Worm (Caenorhabditis elegans) whole organism, L4/young adult: ENCODE data around the gene F17C11.11.
A peak's percentile ranks its signal among the peaks of the same experiment; 100 is the strongest.

Experiments
- W03F9.2 ChIP-seq: fragments of 150-350 bp; optimal IDR thresholded peaks from 2 replicates; lab custom pipeline; 2014; ENCODE audit warnings: missing biosample characterization, missing genetic modification characterization
- dao-5 ChIP-seq: sonication (generic microtip); optimal IDR thresholded peaks from 2 replicates; lab custom pipeline; 2016; ENCODE audit warnings: missing genotype, missing genetic modification characterization, moderate library complexity, missing compliant biosample characterization
- him-1 ChIP-seq: sonication (generic microtip); optimal IDR thresholded peaks from 2 replicates; lab custom pipeline; 2016; ENCODE audit warnings: missing genotype, missing genetic modification reagents, missing genetic modification characterization, missing compliant biosample characterization

F17C11.11 gene

DNA sequence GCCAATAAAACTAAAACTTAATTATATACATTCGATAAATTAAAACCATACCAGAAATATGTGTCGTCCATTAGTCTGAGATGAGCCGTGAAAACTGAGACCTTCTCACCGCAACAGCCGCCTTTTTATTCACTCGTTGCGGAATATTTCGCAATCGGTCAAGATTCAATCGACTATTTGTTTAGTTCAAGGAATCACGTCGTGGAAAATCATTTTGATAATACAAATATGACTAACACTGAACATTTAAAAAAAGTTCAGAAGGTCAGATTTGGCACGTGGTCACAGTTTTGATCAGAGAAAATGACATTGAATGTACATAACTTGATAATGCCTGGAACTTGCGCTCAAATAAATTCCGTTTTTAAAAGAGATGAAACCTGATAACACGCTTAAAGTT is at the start of gene F17C11.11:
Gene F17C11.11 (minus strand): TSS at position 79 of the 400 bp plus-strand sequence.
- TF ChIP-seq him-1 (tag; lab: Kevin White, UChicago) = no peak
- TF ChIP-seq W03F9.2 = no peak
- no peak for TF ChIP-seq dao-5 (tag; lab: Kevin White, UChicago)

DNA sequence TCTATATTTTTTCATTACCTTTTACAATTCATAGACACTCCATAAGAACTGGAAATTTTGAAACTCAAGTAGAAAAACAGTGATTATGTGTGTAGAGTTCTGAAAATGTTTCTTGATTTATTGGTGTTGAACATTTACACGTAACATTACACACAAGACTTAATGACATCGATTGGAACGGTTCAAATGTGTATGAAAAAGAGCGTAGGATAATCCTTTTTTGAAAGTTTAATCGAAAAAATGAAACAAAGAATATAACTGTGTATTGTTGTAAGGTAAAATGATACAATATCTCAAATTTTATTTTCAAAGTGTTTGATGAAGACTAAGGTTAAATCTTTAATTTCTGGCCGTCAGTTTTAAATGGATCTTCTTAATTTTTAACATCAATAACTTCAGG is 42.5 kb upstream of the F17C11.11 start, which contains the start of gene fig-1:
Gene fig-1 (minus strand): TSS at position 101 of the 400 bp plus-strand sequence.
- TF ChIP-seq him-1 (tag; lab: Kevin White, UChicago) (no peak), W03F9.2 (no peak), dao-5 (tag; lab: Kevin White, UChicago) (no peak)

DNA sequence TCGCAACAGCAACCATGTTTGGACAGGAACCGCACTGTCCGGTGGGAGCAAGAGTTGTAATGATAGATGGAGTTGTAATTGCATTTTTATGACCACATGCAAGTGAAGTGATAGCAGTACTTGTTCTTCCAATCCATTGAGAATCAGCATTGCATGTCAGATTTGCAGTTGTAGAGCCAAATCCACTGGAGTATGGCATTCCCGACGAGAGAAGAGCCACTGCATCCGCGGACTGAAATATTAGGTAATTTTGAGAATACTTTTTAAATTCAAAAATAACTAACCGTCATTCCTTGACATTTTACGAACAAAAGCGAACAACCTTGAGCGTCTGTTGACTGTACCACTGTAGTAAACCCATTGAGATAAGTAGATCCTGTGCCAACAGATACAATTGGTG is 36.5 kb upstream of the F17C11.11 start:
- no peak for TF ChIP-seq dao-5 (tag; lab: Kevin White, UChicago)
- no peak for TF ChIP-seq W03F9.2
- no peak for TF ChIP-seq him-1 (tag; lab: Kevin White, UChicago)

DNA sequence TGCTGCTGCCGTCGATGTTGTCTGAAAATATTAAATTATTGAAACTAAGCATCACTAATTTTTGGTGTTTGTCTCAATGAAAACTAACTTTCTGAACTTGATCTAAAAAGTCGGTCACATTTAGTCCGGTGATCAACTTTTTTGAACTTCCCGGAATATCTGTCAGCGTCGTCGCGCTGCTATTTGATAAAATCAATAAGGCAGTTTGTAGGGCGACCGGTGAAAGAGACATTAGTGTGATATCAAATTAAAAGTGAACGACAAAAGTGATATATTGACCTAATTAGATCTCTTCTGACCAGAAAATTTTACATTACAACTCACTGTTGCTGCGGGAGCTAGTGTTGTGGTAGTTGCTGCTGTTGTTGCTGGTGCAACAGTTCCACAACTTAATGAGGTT is 32.3 kb upstream of the F17C11.11 start:
- TF ChIP-seq W03F9.2 (no peak), him-1 (tag; lab: Kevin White, UChicago) (no peak), dao-5 (tag; lab: Kevin White, UChicago) (no peak)

DNA sequence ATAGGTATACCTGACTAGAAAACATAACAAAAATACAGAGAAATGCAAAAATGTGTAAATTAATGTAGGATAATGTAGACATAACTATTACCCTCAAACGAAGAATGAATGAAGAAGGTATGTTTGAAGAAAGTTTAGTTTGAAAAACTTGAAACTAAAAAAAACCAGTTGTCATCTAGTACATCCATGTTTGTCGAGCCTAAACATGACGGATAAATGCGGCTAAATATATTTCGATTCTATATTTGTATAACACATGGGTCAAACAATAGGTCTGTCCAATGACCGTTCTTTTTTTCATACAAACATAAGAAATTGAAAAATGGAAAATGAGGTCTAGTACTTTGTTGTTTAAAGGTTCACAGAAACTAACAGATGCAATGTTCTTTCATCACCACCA is 31.5 kb upstream of the F17C11.11 start, which contains the start of gene F17C11.22:
Gene F17C11.22 (minus strand): TSS at position 101 of the 400 bp plus-strand sequence.
- TF ChIP-seq W03F9.2 (no peak), him-1 (tag; lab: Kevin White, UChicago) (no peak), dao-5 (tag; lab: Kevin White, UChicago) (no peak)

DNA sequence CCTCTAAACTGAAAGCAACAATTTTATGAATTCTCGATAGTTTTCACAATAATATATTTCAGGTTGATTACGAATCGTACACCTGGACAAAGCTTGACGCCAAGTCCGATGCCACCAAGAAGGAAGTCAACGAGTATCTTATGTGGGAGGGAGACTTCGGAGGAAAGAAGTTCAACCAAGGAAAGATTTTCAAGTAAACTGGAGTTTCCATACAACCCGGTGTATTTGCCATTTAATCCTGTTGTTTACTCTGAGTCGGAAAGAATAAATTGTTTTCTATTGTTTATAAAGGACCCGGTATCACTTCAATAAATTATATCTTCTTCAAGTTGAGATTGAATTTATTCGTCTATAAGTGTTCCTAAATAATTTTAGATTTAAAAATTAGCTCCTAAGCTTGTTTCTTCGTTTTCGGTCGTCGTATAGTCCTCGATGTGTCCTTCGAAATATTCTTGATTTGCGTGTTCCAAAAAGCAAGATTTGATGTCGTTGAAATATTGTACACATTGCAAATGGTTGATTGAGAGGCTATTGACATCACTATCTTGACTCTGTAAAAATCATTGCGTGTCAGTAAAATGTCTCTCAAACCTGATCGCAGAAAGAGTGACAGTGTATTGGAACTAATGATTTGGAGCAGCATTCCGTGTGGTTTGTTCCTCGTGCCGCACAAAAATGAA is 29.1 kb upstream of the F17C11.11 start:
- TF ChIP-seq dao-5 (tag; lab: Kevin White, UChicago) (no peak), W03F9.2 (no peak), him-1 (tag; lab: Kevin White, UChicago) (no peak)

DNA sequence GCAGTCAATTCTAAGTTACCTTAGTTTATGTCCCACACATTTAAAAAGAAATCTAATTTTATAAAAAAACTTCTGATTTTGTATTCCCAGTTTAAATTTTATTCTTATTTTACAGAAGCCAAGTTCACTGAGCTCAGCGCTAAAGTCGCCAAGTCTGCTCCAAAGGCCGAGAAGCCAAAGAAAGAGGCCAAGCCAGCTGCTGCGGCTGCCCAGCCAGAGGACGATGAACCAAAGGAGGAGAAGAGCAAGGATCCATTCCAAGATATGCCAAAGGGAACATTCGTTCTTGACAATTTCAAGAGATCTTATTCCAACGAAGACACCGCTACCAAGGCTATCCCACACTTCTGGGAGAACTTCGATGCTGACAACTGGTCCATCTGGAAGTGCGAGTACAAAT is 28.3 kb upstream of the F17C11.11 start:
- TF ChIP-seq dao-5 (tag; lab: Kevin White, UChicago) = no peak
- TF ChIP-seq him-1 (tag; lab: Kevin White, UChicago) = no peak
- TF ChIP-seq W03F9.2 = no peak

DNA sequence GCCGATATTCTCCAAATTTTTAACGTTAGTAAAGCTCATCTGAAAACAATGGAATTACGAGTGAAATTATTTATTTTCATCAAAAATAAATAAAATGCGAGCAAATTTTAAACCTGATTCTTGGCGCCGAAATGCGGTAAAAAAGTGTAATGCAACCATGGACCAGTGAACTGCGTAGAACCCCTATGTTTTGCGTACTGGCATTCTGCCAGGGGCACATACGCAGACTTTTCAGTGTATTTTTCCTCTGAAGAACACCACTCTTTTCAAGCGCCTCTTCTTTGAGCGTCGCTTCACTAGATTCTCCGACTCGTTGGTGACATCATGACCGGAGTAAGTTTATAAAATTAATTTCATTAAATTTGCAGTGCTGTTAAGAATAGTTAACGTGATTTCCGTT is 26.9 kb upstream of the F17C11.11 start, which contains the start of the genes ctf-4 and eef-1G:
Gene ctf-4 (minus strand): TSS at position 39 of the 400 bp plus-strand sequence.
Gene eef-1G (plus strand): TSS at position 219 of the 400 bp plus-strand sequence.
- TF ChIP-seq W03F9.2 = peak; percentile 97
- TF ChIP-seq dao-5 (tag; lab: Kevin White, UChicago) = no peak
- TF ChIP-seq him-1 (tag; lab: Kevin White, UChicago) = peak; percentile 89

DNA sequence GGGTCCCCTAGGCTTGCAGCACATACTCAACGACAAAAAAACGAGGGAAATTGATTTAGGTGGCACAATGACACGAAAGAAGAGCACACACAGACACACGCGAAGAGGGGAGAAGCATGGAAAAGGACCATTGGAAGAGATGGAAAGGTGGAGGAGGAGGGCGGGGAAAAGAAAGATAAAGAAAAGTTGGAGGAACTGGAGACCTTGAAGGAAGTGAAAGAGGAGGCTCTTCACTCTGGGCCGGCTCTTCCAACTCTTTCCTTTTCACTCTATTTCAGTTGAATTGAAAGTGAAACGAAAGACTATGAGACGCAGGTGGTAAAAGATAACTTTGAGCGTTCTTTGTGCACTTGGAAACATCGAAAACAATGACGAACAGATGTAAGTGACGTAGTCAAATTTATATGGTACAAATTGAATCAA is 22.8 kb upstream of the F17C11.11 start:
- peak; percentile 42 for TF ChIP-seq W03F9.2
- TF ChIP-seq dao-5 (tag; lab: Kevin White, UChicago) = no peak
- peak; percentile 73 for TF ChIP-seq him-1 (tag; lab: Kevin White, UChicago)

DNA sequence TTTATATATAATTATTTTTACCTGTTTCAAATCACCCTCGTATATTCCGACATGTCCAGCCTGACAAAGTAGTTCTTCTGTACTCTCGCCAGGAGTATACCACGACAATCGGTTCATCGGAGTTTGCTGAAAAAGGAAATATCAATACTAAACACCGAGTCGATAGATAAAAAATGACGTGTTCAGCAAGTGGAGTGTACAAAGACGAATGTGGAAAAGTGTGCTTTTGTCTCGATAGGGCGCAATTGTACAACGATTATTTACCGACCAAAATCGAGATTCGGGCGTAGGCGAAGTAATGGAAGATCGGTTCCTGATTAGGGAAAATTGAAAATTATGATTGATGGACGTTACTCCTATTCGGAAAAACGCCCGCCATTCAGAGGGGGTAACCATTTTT is 21.9 kb upstream of the F17C11.11 start, which contains the start of gene vps-36:
Gene vps-36 (minus strand): TSS at position 126 of the 400 bp plus-strand sequence.
- no peak for TF ChIP-seq him-1 (tag; lab: Kevin White, UChicago)
- TF ChIP-seq W03F9.2 = no peak
- no peak for TF ChIP-seq dao-5 (tag; lab: Kevin White, UChicago)

DNA sequence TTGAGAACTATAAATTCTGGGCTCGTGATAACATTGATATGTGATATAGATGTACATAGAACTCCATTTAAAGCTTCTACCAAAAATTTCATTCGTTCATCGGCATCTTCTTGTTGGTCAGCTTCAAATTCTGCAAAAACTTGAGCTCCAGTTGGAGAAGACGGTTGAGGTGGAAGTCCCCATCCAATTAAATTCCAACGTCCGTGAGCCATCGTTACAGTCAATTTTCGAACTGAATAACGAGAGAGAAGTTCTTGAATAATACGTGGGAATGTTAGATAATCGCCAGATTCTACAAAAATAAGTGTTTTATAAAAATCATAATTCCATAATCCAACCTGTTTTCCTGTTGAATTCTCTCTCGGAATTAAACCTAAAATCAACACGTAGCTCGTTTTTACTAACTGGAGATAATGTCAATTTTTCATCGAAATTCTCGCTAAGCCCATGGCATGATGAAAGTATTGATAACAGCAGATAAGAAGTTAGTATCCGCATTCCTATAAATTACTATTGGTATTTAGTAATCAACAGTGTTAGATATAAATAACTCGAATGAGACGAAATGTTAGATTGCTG is 19.8 kb upstream of the F17C11.11 start, which contains the start of gene pigt-1:
Gene pigt-1 (minus strand): TSS at position 500 of the 579 bp plus-strand sequence.
- TF ChIP-seq W03F9.2 = peak; percentile 11
- no peak for TF ChIP-seq dao-5 (tag; lab: Kevin White, UChicago)
- TF ChIP-seq him-1 (tag; lab: Kevin White, UChicago) = no peak

DNA sequence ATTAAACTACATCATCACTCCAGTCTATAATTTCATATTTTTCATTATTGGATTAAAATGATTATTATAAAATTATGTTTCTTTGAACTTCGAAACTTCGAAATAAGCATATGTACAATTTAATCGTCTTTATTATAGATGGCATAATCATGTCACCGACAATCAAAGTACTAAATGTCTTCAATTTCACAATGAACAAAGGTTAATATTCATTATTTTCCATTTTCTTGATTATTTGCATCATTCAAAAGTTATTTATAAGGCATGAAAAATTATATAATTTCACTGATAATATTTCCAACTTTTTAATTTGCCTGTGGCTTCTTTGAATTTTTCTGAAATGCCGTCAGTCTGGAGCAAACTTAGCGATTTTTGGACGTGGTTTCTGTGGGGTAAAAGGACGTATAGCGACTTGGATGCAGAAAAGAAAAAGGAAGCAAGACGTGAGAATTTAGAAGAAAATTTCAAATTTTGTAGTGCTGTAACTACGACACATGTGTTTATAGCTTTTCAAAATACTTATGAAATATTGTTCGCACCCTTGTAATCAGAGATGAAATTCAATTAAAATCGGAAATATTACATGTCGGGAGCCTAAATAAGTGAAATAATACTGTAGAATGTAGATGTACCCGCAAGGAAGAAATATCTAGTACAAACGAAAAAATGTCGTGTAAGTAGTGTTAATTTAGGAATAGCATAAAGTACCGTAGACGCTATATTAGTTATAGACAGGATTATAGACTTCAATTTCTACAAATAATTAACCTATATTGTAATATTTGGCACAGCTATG is 17.3 kb upstream of the F17C11.11 start, which contains the start of gene F17C11.13:
Gene F17C11.13 (plus strand): TSS at position 243 of the 796 bp plus-strand sequence.
- TF ChIP-seq dao-5 (tag; lab: Kevin White, UChicago) (no peak), him-1 (tag; lab: Kevin White, UChicago) (no peak), W03F9.2 (no peak)

DNA sequence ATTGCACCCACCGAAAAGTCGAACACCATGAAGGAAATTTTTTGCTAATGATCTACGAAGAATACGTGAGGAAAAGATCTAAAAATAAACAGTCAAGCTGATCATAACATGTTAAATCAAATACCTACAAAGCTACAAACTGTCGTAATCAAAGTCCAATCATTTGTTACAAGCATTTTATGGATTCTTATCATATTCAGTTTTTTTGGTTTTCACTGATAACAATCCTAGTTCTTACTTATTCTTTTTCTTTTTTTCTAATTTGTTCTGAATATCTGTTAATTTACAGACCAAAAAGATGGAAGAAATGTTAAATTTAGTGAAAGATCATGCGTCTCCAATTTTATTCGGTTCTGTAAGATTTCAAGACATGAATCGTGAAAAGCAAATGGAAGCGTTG is 16.2 kb upstream of the F17C11.11 start, which contains the start of gene F17C11.6:
Gene F17C11.6 (plus strand): TSS at position 290 of the 400 bp plus-strand sequence.
- TF ChIP-seq dao-5 (tag; lab: Kevin White, UChicago) (no peak), him-1 (tag; lab: Kevin White, UChicago) (no peak), W03F9.2 (no peak)
